Worm (Caenorhabditis elegans): Measurements from ENCODE around the gene best-17.

best-17 gene

ce11 chrIII:614447-614846 is 5.0 kb upstream of the best-17 start, which contains the start of gene T19C3.3:
Gene T19C3.3, minus strand, starts transcription at chrIII:614547.
- TF ChIP-seq ZK546.5 (tag; optimal IDR thresholded peaks at IDR 0.05) (no peak), F26F4.8 (GFP tag; conservative IDR thresholded peaks at IDR 0.05) (no peak), ztf-7 (tag; optimal IDR thresholded peaks at IDR 0.05) (no peak), Y5F2A.4 (GFP tag; optimal IDR thresholded peaks at IDR 0.05) (no peak), ztf-11 (tag; optimal IDR thresholded peaks at IDR 0.05) (no peak), fkh-10 (GFP tag; optimal IDR thresholded peaks at IDR 0.05) (no peak), lin-39 (tag; optimal IDR thresholded peaks at IDR 0.05) (no peak), mes-2 (tag; optimal IDR thresholded peaks at IDR 0.05; ENCODE audit: poor library complexity, severe bottlenecking) (no peak), daf-19 (GFP tag; conservative IDR thresholded peaks at IDR 0.05) (no peak), rbr-2 (tag; optimal IDR thresholded peaks at IDR 0.05) (no peak), nhr-237 (tag; optimal IDR thresholded peaks at IDR 0.05) (no peak), cey-2 (tag; optimal IDR thresholded peaks at IDR 0.05; ENCODE audit: borderline replicate concordance, insufficient read depth) (no peak)

ce11 chrIII:612759-613158 is 3.3 kb upstream of the best-17 start:
- peak; percentile 81 for TF ChIP-seq aha-1 (tag)
- no peak for TF ChIP-seq madf-9 (GFP tag; conservative IDR thresholded peaks at IDR 0.05)
- peak in 1 of 2 experiments; percentile 66 for TF ChIP-seq unc-62 (GFP tag; optimal IDR thresholded peaks at IDR 0.05 in 1 of 2)
- no peak for TF ChIP-seq unc-62 (tag; optimal IDR thresholded peaks at IDR 0.05)

ce11 chrIII:611900-612299 is 2.5 kb upstream of the best-17 start:
- TF ChIP-seq Y5F2A.4 (GFP tag; optimal IDR thresholded peaks at IDR 0.05): no peak
- no peak for TF ChIP-seq lin-13 (GFP tag; optimal IDR thresholded peaks at IDR 0.05)
- TF ChIP-seq sdz-12 (GFP tag; optimal IDR thresholded peaks at IDR 0.05): no peak
- TF ChIP-seq lin-29 (GFP tag; IDR thresholded peaks at IDR 0.05): no peak
- no peak for TF ChIP-seq madf-5 (GFP tag; IDR thresholded peaks at IDR 0.05)
- TF ChIP-seq ceh-28 (tag; optimal IDR thresholded peaks at IDR 0.05): no peak
- no peak for TF ChIP-seq daf-12 (tag; optimal IDR thresholded peaks at IDR 0.05)
- no peak for TF ChIP-seq spr-3 (GFP tag; optimal IDR thresholded peaks at IDR 0.05)
- TF ChIP-seq saeg-2 (GFP tag; IDR thresholded peaks at IDR 0.05): no peak
- TF ChIP-seq dmd-6 (GFP tag; IDR thresholded peaks at IDR 0.05): no peak

- TF ChIP-seq arid-1 (GFP tag; conservative IDR thresholded peaks at IDR 0.05) (no peak), nhr-25 (tag; optimal IDR thresholded peaks at IDR 0.05; ENCODE audit: borderline replicate concordance, insufficient read depth) (no peak), Y5F2A.4 (GFP tag; optimal IDR thresholded peaks at IDR 0.05) (no peak), nhr-111 (GFP tag; optimal IDR thresholded peaks at IDR 0.05) (no peak), snpc-4 (tag; optimal IDR thresholded peaks at IDR 0.05) (no peak), lim-7 (GFP tag; IDR thresholded peaks at IDR 0.05) (no peak), php-3 (GFP tag; IDR thresholded peaks at IDR 0.05) (no peak), snpc-1.2 (GFP tag; IDR thresholded peaks at IDR 0.05) (no peak), nhr-11 (tag; optimal IDR thresholded peaks at IDR 0.05) (no peak), nhr-48 (tag; optimal IDR thresholded peaks at IDR 0.05) (no peak), zip-11 (GFP tag; IDR thresholded peaks at IDR 0.05) (no peak), fos-1 (tag; optimal IDR thresholded peaks at IDR 0.05) (no peak), set-16 (GFP tag; IDR thresholded peaks at IDR 0.05) (no peak), lin-29 (GFP tag; IDR thresholded peaks at IDR 0.05) (no peak), Y75B8A.6 (GFP tag; IDR thresholded peaks at IDR 0.05) (no peak), nhr-77 (tag; optimal IDR thresholded peaks at IDR 0.05) (no peak), spr-3 (GFP tag; optimal IDR thresholded peaks at IDR 0.05) (no peak)
Measured at ce11 chrIII:605415-606054, 3.9 kb downstream of the best-17 start, which contains the start of the genes Y55B1AR.4 and ttr-7. Gene Y55B1AR.4, minus strand, starts transcription at chrIII:605515. Gene ttr-7, plus strand, starts transcription at chrIII:606004.
